Worm (Caenorhabditis elegans): ENCODE data around the gene C05E11.7.

The C05E11.7 gene

DNA sequence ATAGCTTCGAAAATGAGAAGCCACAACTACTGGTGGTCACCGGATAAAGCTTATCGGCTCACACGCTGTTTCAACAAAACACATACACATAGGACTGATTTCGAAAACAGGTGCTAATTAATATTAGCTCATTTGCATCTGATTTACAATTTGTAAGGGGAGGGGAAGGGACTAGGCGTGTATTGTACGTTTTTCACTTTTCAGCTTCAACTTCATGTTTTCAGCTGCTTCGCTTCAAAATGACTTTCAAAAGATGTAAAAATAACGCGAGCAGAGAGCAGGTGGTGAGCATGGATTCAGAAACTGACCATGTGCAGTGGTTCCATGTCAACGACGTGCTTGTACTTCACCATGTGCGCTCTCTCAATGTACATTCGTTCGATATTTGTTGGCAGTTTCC lies 15.5 kb upstream of the C05E11.7 start:
- TF ChIP-seq atf-7 (tag; optimal IDR thresholded peaks at IDR 0.05) (no peak), Y95B8A.8 (GFP tag; IDR thresholded peaks at IDR 0.05) (no peak), madf-3 (GFP tag; IDR thresholded peaks at IDR 0.05) (no peak), cebp-2 (GFP tag; IDR thresholded peaks at IDR 0.05) (no peak), snpc-1.3 (tag; optimal IDR thresholded peaks at IDR 0.05; ENCODE audit: insufficient read depth) (no peak), sdz-38 (tag; optimal IDR thresholded peaks at IDR 0.05) (no peak), ceh-79 (tag; optimal IDR thresholded peaks at IDR 0.05) (no peak), him-1 (tag; optimal IDR thresholded peaks at IDR 0.05) (no peak), hlh-26 (GFP tag; conservative IDR thresholded peaks at IDR 0.05) (no peak), K12H6.12 (tag; optimal IDR thresholded peaks at IDR 0.05) (no peak), nfya-2 (GFP tag; IDR thresholded peaks at IDR 0.05) (no peak), lir-1 (GFP tag; conservative IDR thresholded peaks at IDR 0.05) (no peak)

DNA sequence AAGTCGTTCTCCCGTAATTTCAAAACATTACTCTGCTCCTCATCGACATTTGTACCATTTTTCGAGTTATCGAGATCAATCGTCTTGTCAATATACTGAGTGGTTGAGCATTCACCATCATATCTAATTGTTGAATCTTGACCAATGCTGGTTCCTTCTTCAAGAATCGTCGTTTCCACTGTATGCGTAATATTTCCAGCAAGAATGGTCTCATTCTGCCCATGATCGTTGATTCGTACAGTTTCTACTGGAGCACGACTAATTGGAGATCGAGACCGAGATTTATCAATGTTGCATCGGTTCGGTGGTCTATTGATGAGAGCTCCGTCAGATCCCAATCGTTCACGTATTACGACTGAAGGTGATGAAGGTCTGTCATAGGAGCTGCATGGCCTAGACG lies 14.0 kb upstream of the C05E11.7 start:
- TF ChIP-seq zim-3 (tag; optimal IDR thresholded peaks at IDR 0.05), result no peak
- TF ChIP-seq F10E7.11 (tag; optimal IDR thresholded peaks at IDR 0.05), result no peak
- TF ChIP-seq bed-1 (GFP tag; IDR thresholded peaks at IDR 0.05), result no peak
- TF ChIP-seq lin-35 (GFP tag; optimal IDR thresholded peaks at IDR 0.05), result no peak
- no peak for TF ChIP-seq B0035.1 (tag; optimal IDR thresholded peaks at IDR 0.05)
- no peak for TF ChIP-seq ceh-91 (GFP tag; IDR thresholded peaks at IDR 0.05)
- no peak for TF ChIP-seq ceh-79 (tag; optimal IDR thresholded peaks at IDR 0.05)
- TF ChIP-seq athp-1 (tag; optimal IDR thresholded peaks at IDR 0.05), result no peak
- TF ChIP-seq rec-8 (tag; optimal IDR thresholded peaks at IDR 0.05), result no peak
- TF ChIP-seq let-526 (GFP tag; IDR thresholded peaks at IDR 0.05), result no peak
- TF ChIP-seq nhr-27 (tag; optimal IDR thresholded peaks at IDR 0.05), result no peak

DNA sequence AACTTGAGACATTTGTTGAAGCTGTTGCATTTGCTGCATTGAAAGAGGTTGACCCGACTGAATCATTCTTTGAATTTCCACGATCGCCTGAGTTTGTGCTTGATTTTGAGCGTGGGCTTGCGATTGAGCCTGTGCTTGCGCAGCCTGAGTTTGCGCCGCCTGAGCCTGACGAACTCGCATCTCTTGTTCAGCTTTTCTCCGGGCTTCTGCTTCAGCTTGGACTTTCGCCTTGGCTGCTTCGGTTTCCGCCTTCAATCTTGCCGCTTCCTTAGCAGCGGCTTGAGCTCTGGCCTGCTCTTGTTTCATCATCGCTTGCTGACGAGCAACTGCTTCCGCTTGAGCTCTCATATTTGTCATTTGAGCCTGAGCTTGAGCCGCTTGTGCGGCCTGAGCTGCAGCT lies 11.9 kb upstream of the C05E11.7 start:
- no peak for TF ChIP-seq unc-62 (GFP tag; optimal IDR thresholded peaks at IDR 0.05)
- peak; percentile 64 for TF ChIP-seq zfh-2 (GFP tag; conservative IDR thresholded peaks at IDR 0.05)
- no peak for TF ChIP-seq mxl-1 (tag; optimal IDR thresholded peaks at IDR 0.05)
- no peak for TF ChIP-seq egl-44 (GFP tag; IDR thresholded peaks at IDR 0.05)
- no peak for TF ChIP-seq lin-35 (GFP tag; optimal IDR thresholded peaks at IDR 0.05)
- TF ChIP-seq egrh-3 (GFP tag; IDR thresholded peaks at IDR 0.05), result peak; percentile 65; the same call in 1 of the 2 replicates

DNA sequence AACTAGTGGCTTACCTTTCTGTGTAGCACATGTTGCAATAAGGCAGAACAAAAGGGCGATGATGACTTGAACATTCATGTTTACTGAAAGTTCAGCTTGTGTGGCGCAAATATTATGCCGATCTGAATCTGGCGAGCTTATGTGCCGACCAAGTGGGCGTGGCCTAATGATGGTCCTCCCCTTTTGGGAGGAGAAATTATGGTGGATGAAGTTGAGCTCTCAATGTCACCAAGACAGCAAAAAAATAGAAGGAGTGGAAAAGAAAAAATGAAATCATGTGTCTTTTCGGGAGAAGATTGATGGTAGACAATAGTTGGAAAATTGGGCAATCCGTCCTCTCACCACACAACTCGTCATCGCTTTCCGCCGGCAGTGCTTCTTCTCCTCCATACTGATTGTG lies 6.8 kb upstream of the C05E11.7 start, which contains the start of gene flp-12:
flp-12 (minus strand) TSS at position 101 of the 400 bp plus-strand sequence.
- TF ChIP-seq atf-7 (tag; optimal IDR thresholded peaks at IDR 0.05), result no peak
- TF ChIP-seq zfh-2 (GFP tag; conservative IDR thresholded peaks at IDR 0.05), result 0 out of 2 replicates have a peak, but pooled peaks have one; percentile 6
- TF ChIP-seq unc-130 (GFP tag; optimal IDR thresholded peaks at IDR 0.05), result no peak
- no peak for TF ChIP-seq lag-1 (GFP tag; IDR thresholded peaks at IDR 0.05)
- TF ChIP-seq nhr-120 (GFP tag; IDR thresholded peaks at IDR 0.05), result no peak
- TF ChIP-seq F23B12.7 (tag; optimal IDR thresholded peaks at IDR 0.05; ENCODE audit: insufficient read depth), result no peak

ce11 chrX:4588462-4588861 lies 3.0 kb upstream of the C05E11.7 start, which contains the start of gene lnp-1:
TSS of gene lnp-1 (plus strand) at chrX:4588762.
- TF ChIP-seq ceh-79 (tag; optimal IDR thresholded peaks at IDR 0.05) (no peak), ceh-40 (GFP tag; IDR thresholded peaks at IDR 0.05) (no peak), ztf-6 (GFP tag; IDR thresholded peaks at IDR 0.05) (no peak), zfh-2 (GFP tag; conservative IDR thresholded peaks at IDR 0.05) (no peak), nhr-80 (tag; optimal IDR thresholded peaks at IDR 0.05) (no peak), hmg-1.2 (GFP tag; IDR thresholded peaks at IDR 0.05) (no peak), attf-3 (GFP tag; conservative IDR thresholded peaks at IDR 0.05) (no peak), dpl-1 (GFP tag; optimal IDR thresholded peaks at IDR 0.05) (no peak), somi-1 (GFP tag; optimal IDR thresholded peaks at IDR 0.05) (no peak), F23B12.7 (tag; optimal IDR thresholded peaks at IDR 0.05; ENCODE audit: insufficient read depth) (no peak), ztf-28 (GFP tag; IDR thresholded peaks at IDR 0.05) (no peak), repo-1 (tag; optimal IDR thresholded peaks at IDR 0.05) (no peak), K11D2.4 (GFP tag; IDR thresholded peaks at IDR 0.05) (no peak), F39B2.1 (GFP tag; IDR thresholded peaks at IDR 0.05) (no peak), lin-26 (GFP tag; IDR thresholded peaks at IDR 0.05) (no peak), madf-8 (GFP tag; conservative IDR thresholded peaks at IDR 0.05) (no peak)

Measured in whole organism, young adult.